Worm (Caenorhabditis elegans) whole organism, mixed stage, embryonic: ENCODE measurements around the gene gbb-1.
A peak's percentile ranks its signal among the peaks of the same experiment; 100 is the strongest.

Experiments used
- M03D4.4 ChIP-seq: sonication (generic microtip); optimal IDR thresholded peaks from 2 replicates; lab custom pipeline; 2017; ENCODE audit warnings: mild to moderate bottlenecking, missing genetic modification characterization, missing compliant biosample characterization
- bed-3 ChIP-seq: fragments of 200-800 bp; sonication (Bioruptor generic); optimal IDR thresholded peaks from 3 replicates; lab custom pipeline; 2018; ENCODE audit warnings: mild to moderate bottlenecking, missing genetic modification characterization, moderate library complexity, missing compliant biosample characterization
- blmp-1 ChIP-seq: fragments of 150-350 bp; optimal IDR thresholded peaks from 2 replicates; lab custom pipeline; 2014; ENCODE audit warnings: missing biosample characterization, missing genetic modification characterization
- ceh-39 ChIP-seq: fragments of 150-350 bp; optimal IDR thresholded peaks from 2 replicates; lab custom pipeline; 2014; ENCODE audit warnings: missing biosample characterization, missing genetic modification characterization
- ceh-43 ChIP-seq: fragments of 200-800 bp; sonication (Bioruptor generic); optimal IDR thresholded peaks from 2 replicates; lab custom pipeline; 2018; ENCODE audit warnings: mild to moderate bottlenecking, missing genetic modification characterization, moderate library complexity, missing compliant biosample characterization
- ces-1 ChIP-seq: fragments of 150-350 bp; optimal IDR thresholded peaks from 2 replicates; lab custom pipeline; 2014; ENCODE audit warnings: missing biosample characterization, missing genetic modification reagents, missing genetic modification characterization
- drap-1 ChIP-seq: fragments of 200-800 bp; sonication (Bioruptor generic); optimal IDR thresholded peaks from 3 replicates; lab custom pipeline; 2018; ENCODE audit warnings: mild to moderate bottlenecking, missing genetic modification characterization, missing compliant biosample characterization
- elt-3 ChIP-seq: fragments of 150-350 bp; optimal IDR thresholded peaks from 2 replicates; lab custom pipeline; 2014; ENCODE audit warnings: missing biosample characterization, missing genetic modification characterization
- flh-1 ChIP-seq: fragments of 200-800 bp; sonication (Bioruptor generic); optimal IDR thresholded peaks from 2 replicates; lab custom pipeline; 2018; ENCODE audit warnings: mild to moderate bottlenecking, missing genetic modification characterization, moderate library complexity, missing compliant biosample characterization
- ham-2 ChIP-seq: fragments of 200-800 bp; sonication (Bioruptor generic); optimal IDR thresholded peaks from 2 replicates; lab custom pipeline; 2018; ENCODE audit warnings: mild to moderate bottlenecking, missing genetic modification characterization, missing compliant biosample characterization
- hlh-1 ChIP-seq: fragments of 150-350 bp; optimal IDR thresholded peaks from 2 replicates; lab custom pipeline; 2014; ENCODE audit warnings: missing biosample characterization, missing genetic modification reagents, missing genetic modification characterization
- lin-13 ChIP-seq: fragments of 150-350 bp; optimal IDR thresholded peaks from 2 replicates; lab custom pipeline; 2014; ENCODE audit warnings: missing biosample characterization, missing genetic modification characterization
- lin-32 ChIP-seq: fragments of 200-800 bp; sonication (Bioruptor generic); optimal IDR thresholded peaks from 2 replicates; lab custom pipeline; 2018; ENCODE audit warnings: mild to moderate bottlenecking, missing genetic modification characterization, missing compliant biosample characterization
- lsy-2 ChIP-seq: fragments of 150-350 bp; optimal IDR thresholded peaks from 2 replicates; lab custom pipeline; 2014; ENCODE audit warnings: missing biosample characterization, missing genetic modification characterization
- mab-5 ChIP-seq: fragments of 150-350 bp; optimal IDR thresholded peaks from 2 replicates; lab custom pipeline; 2014; ENCODE audit warnings: missing biosample characterization, missing genetic modification characterization
- mep-1 ChIP-seq: fragments of 150-350 bp; optimal IDR thresholded peaks from 2 replicates; lab custom pipeline; 2017; ENCODE audit warnings: missing biosample characterization, missing genetic modification reagents, missing genetic modification characterization, inconsistent platforms
- nhr-12 ChIP-seq: fragments of 150-350 bp; optimal IDR thresholded peaks from 2 replicates; lab custom pipeline; 2014; ENCODE audit warnings: missing biosample characterization, missing genetic modification characterization
- nhr-237 ChIP-seq: fragments of 150-350 bp; optimal IDR thresholded peaks from 2 replicates; lab custom pipeline; 2014; ENCODE audit warnings: missing biosample characterization, missing genetic modification characterization
- nhr-28 ChIP-seq: fragments of 150-350 bp; optimal IDR thresholded peaks from 2 replicates; lab custom pipeline; 2014; ENCODE audit warnings: missing biosample characterization, missing genetic modification characterization
- pha-4 ChIP-seq: fragments of 150-350 bp; optimal IDR thresholded peaks from 2 replicates; lab custom pipeline; 2018; ENCODE audit warnings: missing biosample characterization, missing genetic modification reagents, missing genetic modification characterization
- sem-2 ChIP-seq: fragments of 200-800 bp; sonication (Bioruptor generic); optimal IDR thresholded peaks from 2 replicates; lab custom pipeline; 2018; ENCODE audit warnings: mild to moderate bottlenecking, missing genetic modification characterization, missing compliant biosample characterization
- snpc-4 ChIP-seq: fragments of 150-350 bp; optimal IDR thresholded peaks from 2 replicates; lab custom pipeline; 2014; ENCODE audit warnings: missing biosample characterization, missing genetic modification characterization
- sptf-1 ChIP-seq: sonication (generic microtip); optimal IDR thresholded peaks from 2 replicates; lab custom pipeline; 2017; ENCODE audit warnings: mild to moderate bottlenecking, missing genetic modification characterization, moderate library complexity, missing compliant biosample characterization
- tbx-8 ChIP-seq: fragments of 200-800 bp; sonication (Bioruptor generic); optimal IDR thresholded peaks from 2 replicates; lab custom pipeline; 2018; ENCODE audit warnings: mild to moderate bottlenecking, missing genetic modification characterization, moderate library complexity, missing compliant biosample characterization
- unc-120 ChIP-seq: sonication (generic microtip); optimal IDR thresholded peaks from 2 replicates; lab custom pipeline; 2017; ENCODE audit warnings: missing genetic modification characterization, missing compliant biosample characterization; ENCODE audit not compliant: poor library complexity, severe bottlenecking
- unc-39 ChIP-seq: fragments of 150-350 bp; optimal IDR thresholded peaks from 2 replicates; lab custom pipeline; 2014; ENCODE audit warnings: missing biosample characterization, missing genetic modification characterization
- unc-62 ChIP-seq: fragments of 150-350 bp; optimal IDR thresholded peaks from 2 replicates; lab custom pipeline; 2014; ENCODE audit warnings: missing biosample characterization, missing genetic modification reagents, missing genetic modification characterization
- zip-8 ChIP-seq: fragments of 150-350 bp; optimal IDR thresholded peaks from 2 replicates; lab custom pipeline; 2014; ENCODE audit warnings: missing biosample characterization, missing genetic modification characterization
- ztf-11 ChIP-seq: fragments of 150-350 bp; optimal IDR thresholded peaks from 2 replicates; lab custom pipeline; 2014; ENCODE audit warnings: missing biosample characterization, missing genetic modification characterization

The gbb-1 gene

ce11 chrX:2953522-2954032 is 4.2 kb upstream of the gbb-1 start:
- no peak for TF ChIP-seq ham-2 (GFP tag; lab: Kevin White, UChicago)
- peak; percentile 49 for TF ChIP-seq ces-1 (GFP tag; lab: Kevin White, UChicago)

ce11 chrX:2955628-2956027 is 2.1 kb upstream of the gbb-1 start:
- TF ChIP-seq unc-62 (no peak), blmp-1 (tag; lab: Kevin White, UChicago) (no peak), bed-3 (GFP tag; lab: Kevin White, UChicago) (no peak), mep-1 (no peak), nhr-12 (tag; lab: Kevin White, UChicago) (no peak), ceh-39 (tag; lab: Kevin White, UChicago) (no peak), elt-3 (tag; lab: Kevin White, UChicago) (no peak), zip-8 (tag; lab: Kevin White, UChicago) (no peak), unc-120 (tag; lab: Kevin White, UChicago) (no peak), lsy-2 (tag; lab: Kevin White, UChicago) (no peak), hlh-1 (tag; lab: Kevin White, UChicago) (no peak), ces-1 (GFP tag; lab: Kevin White, UChicago) (no peak), drap-1 (GFP tag; lab: Kevin White, UChicago) (no peak), unc-39 (tag; lab: Kevin White, UChicago) (no peak), pha-4 (tag; lab: Kevin White, UChicago) (no peak), M03D4.4 (no peak), sptf-1 (no peak), lin-32 (no peak), tbx-8 (GFP tag; lab: Kevin White, UChicago) (no peak), nhr-237 (tag; lab: Kevin White, UChicago) (no peak)

- no peak for TF ChIP-seq mep-1
- no peak for TF ChIP-seq flh-1 (GFP tag; lab: Kevin White, UChicago)
- no peak for TF ChIP-seq unc-62
- TF ChIP-seq ceh-39 (tag; lab: Kevin White, UChicago): no peak
- no peak for TF ChIP-seq nhr-28 (tag; lab: Kevin White, UChicago)
- TF ChIP-seq snpc-4: no peak
- TF ChIP-seq hlh-1 (tag; lab: Kevin White, UChicago): no peak
Measured at ce11 chrX:2960703-2961102, 3.0 kb downstream of the gbb-1 start.

- TF ChIP-seq nhr-237 (tag; lab: Kevin White, UChicago): no peak
- TF ChIP-seq hlh-1 (tag; lab: Kevin White, UChicago): no peak
- no peak for TF ChIP-seq ceh-43 (GFP tag; lab: Kevin White, UChicago)
- TF ChIP-seq ceh-39 (tag; lab: Kevin White, UChicago): no peak
- TF ChIP-seq sem-2 (GFP tag; lab: Kevin White, UChicago): no peak
- TF ChIP-seq sptf-1: no peak
- TF ChIP-seq mab-5 (tag; lab: Kevin White, UChicago): no peak
- TF ChIP-seq nhr-28 (tag; lab: Kevin White, UChicago): no peak
- TF ChIP-seq lin-13: no peak
- no peak for TF ChIP-seq nhr-12 (tag; lab: Kevin White, UChicago)
- no peak for TF ChIP-seq flh-1 (GFP tag; lab: Kevin White, UChicago)
- TF ChIP-seq zip-8 (tag; lab: Kevin White, UChicago): no peak
- no peak for TF ChIP-seq bed-3 (GFP tag; lab: Kevin White, UChicago)
- no peak for TF ChIP-seq ham-2 (GFP tag; lab: Kevin White, UChicago)
- TF ChIP-seq drap-1 (GFP tag; lab: Kevin White, UChicago): no peak
- TF ChIP-seq blmp-1 (tag; lab: Kevin White, UChicago): no peak
- no peak for TF ChIP-seq M03D4.4
- TF ChIP-seq mep-1: no peak
- no peak for TF ChIP-seq unc-120 (tag; lab: Kevin White, UChicago)
Measured at ce11 chrX:2966252-2966651, 8.5 kb downstream of the gbb-1 start.

ce11 chrX:2969447-2969989 is 11.8 kb downstream of the gbb-1 start:
- no peak for TF ChIP-seq ham-2 (GFP tag; lab: Kevin White, UChicago)
- no peak for TF ChIP-seq nhr-237 (tag; lab: Kevin White, UChicago)
- TF ChIP-seq ztf-11 (tag; lab: Kevin White, UChicago): no peak
